Fruit fly (Drosophila melanogaster) Kc167 (cell line): ENCODE data around the gene CG14448.

Experiments
- Myc ChIP-seq: fragments of >200 bp; optimal IDR thresholded peaks from 2 replicates; lab custom pipeline; 2017; ENCODE audit warnings: missing external identifiers
- Sin3A ChIP-seq: fragments of >200 bp; optimal IDR thresholded peaks from 2 replicates; lab custom pipeline; 2018; ENCODE audit warnings: missing external identifiers
- h ChIP-seq: fragments of >200 bp; optimal IDR thresholded peaks from 3 replicates; lab custom pipeline; 2018; ENCODE audit warnings: missing external identifiers
- insv ChIP-seq: fragments of >200 bp; optimal IDR thresholded peaks from 3 replicates; lab custom pipeline; 2018; ENCODE audit warnings: missing external identifiers
- psq ChIP-seq: fragments of >200 bp; optimal IDR thresholded peaks from 2 replicates; lab custom pipeline; 2017; ENCODE audit warnings: missing external identifiers
- ttk ChIP-seq: sonication (Bioruptor generic); optimal IDR thresholded peaks from 2 replicates; lab custom pipeline; 2017; ENCODE audit warnings: missing external identifiers

Gene CG14448

DNA sequence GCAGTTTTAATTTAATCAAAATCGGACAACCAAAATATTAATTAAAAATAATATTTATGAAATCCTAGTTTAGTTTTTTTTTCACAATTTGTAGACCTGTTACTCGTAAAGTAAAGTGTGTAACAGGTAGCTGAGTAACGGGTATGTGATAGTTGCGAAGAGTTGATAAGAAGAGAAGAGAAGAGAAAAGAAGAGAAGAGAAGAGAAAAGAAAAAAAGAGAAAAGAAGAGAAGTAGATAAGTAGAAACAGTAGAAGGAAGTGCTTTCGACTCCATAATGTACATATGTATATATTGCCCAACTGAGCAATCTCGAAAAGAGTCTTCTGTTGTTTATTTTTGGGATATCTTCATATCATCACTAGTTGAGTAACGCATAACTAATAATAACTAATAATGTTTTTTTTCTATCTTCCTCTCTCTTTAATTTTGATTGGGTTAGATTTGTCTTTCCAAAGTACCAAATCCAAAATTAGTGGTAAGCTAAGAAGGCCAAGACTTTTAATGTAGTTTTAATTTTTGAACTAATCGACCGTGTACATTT is at the start of gene CG14448:
Gene CG14448, plus strand, starts transcription at position 493 of the 543 bp plus-strand sequence.
- no peak for TF ChIP-seq ttk (lab: Kevin White, UChicago)
- TF ChIP-seq Sin3A (lab: Kevin White, UChicago): no peak
- TF ChIP-seq insv (lab: Kevin White, UChicago): no peak
- TF ChIP-seq psq (lab: Kevin White, UChicago): no peak
- TF ChIP-seq h: no peak
- no peak for TF ChIP-seq Myc (lab: Kevin White, UChicago)

- TF ChIP-seq insv (lab: Kevin White, UChicago): no peak
- no peak for TF ChIP-seq ttk (lab: Kevin White, UChicago)
- no peak for TF ChIP-seq h
- TF ChIP-seq Myc (lab: Kevin White, UChicago): no peak
- TF ChIP-seq Sin3A (lab: Kevin White, UChicago): no peak
- no peak for TF ChIP-seq psq (lab: Kevin White, UChicago)
Observed at dm6 chr3L:22741389-22742120, 46.7 kb upstream of the CG14448 start, which contains the start of gene CG7369. Gene CG7369, plus strand, starts transcription at chr3L:22741793.

DNA sequence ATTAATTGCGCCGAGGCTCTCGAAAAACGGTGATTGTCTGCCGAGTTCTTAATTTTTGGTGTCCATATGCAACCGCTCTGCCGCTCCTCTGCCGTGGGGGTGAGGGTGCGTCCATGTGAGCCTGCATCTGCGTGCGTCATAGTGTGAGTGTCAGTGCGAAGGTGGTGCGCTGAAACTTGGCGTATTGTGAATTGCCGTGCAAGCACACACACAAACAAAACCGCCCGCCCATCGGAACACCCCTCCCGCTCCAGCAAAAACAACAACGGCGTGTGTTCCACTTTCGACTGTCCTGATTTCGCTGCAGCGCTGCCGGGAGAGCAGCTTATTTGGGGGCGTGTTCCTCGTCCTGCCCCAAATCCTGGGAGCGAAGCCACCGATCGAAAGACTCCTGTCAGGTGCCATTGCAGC is 46.1 kb upstream of the CG14448 start:
- no peak for TF ChIP-seq ttk (lab: Kevin White, UChicago)
- no peak for TF ChIP-seq insv (lab: Kevin White, UChicago)
- no peak for TF ChIP-seq Myc (lab: Kevin White, UChicago)
- TF ChIP-seq h: no peak
- TF ChIP-seq Sin3A (lab: Kevin White, UChicago): no peak
- no peak for TF ChIP-seq psq (lab: Kevin White, UChicago)

- TF ChIP-seq psq (lab: Kevin White, UChicago): no peak
- no peak for TF ChIP-seq Myc (lab: Kevin White, UChicago)
- no peak for TF ChIP-seq h
- TF ChIP-seq ttk (lab: Kevin White, UChicago): no peak
- no peak for TF ChIP-seq Sin3A (lab: Kevin White, UChicago)
- TF ChIP-seq insv (lab: Kevin White, UChicago): no peak
Observed at dm6 chr3L:22742945-22743582, 45.2 kb upstream of the CG14448 start.

DNA sequence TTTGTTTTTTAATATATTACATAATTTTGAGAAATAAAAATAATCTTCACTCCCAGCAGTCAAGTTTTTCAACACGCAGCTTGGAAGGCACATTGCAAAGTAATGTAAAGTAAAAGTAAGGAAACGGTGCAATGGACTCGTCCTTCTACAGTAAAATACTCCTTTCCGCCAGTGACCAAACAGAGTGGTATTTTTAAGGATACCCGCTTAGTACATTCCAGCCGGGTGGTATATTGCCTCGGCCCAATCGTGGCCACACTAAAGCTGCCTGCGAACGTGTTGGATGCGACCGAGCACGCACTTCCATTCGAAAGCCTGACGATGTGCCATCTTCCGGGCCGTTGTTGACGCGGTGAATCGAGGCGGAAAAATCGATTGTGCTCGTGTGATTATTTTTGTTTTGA is 39.1 kb upstream of the CG14448 start, which contains the start of gene SPoCk:
Gene SPoCk, plus strand, starts transcription at position 298 of the 404 bp plus-strand sequence.
- TF ChIP-seq Myc (lab: Kevin White, UChicago): no peak
- TF ChIP-seq Sin3A (lab: Kevin White, UChicago): no peak
- TF ChIP-seq insv (lab: Kevin White, UChicago): no peak
- TF ChIP-seq h: no peak
- no peak for TF ChIP-seq psq (lab: Kevin White, UChicago)
- no peak for TF ChIP-seq ttk (lab: Kevin White, UChicago)

DNA sequence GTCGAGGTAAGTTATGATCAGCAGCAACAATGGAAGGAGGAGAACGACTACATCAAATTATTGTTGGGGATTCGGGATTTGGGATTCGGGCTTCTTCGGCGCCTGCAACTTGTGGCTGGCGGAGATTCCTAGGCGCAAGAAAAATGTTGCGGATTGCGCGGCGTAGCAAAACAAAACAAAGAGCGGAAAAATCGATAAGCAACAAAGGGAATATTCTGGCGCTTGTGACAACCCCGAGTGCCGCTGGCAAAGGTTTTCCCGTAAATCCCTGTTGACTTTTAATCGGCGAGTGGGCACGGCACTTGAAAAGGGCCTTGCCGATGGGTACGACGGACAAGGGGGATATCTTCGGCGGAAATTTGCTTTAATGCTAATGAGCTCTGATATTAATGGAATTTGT is 38.3 kb upstream of the CG14448 start:
- no peak for TF ChIP-seq Sin3A (lab: Kevin White, UChicago)
- TF ChIP-seq Myc (lab: Kevin White, UChicago): no peak
- TF ChIP-seq ttk (lab: Kevin White, UChicago): no peak
- no peak for TF ChIP-seq insv (lab: Kevin White, UChicago)
- no peak for TF ChIP-seq h
- no peak for TF ChIP-seq psq (lab: Kevin White, UChicago)

DNA sequence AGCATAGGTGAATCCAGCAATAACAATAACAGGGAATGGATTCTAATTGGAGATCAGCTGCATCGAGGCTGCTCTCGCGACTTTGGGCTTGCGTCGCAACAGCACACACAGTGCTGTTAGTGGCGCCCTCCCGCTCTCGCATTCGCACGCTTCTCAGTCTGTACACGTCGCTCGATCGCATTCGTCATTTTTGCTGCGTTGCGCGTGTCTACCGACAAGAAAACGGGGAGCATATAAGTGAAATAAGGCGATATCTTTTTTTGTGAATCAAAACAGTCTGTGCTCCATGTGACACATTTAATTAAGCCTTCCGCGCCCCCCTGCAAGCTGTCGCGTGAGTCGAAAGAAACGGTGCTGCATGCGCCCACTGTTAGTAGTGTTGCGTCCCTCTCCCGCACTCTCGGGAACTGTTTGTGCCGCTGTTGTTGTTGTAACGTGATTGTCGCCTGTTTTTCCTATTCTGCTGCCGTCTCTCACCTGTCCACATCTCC is 14.8 kb upstream of the CG14448 start:
- no peak for TF ChIP-seq ttk (lab: Kevin White, UChicago)
- no peak for TF ChIP-seq psq (lab: Kevin White, UChicago)
- no peak for TF ChIP-seq Sin3A (lab: Kevin White, UChicago)
- no peak for TF ChIP-seq Myc (lab: Kevin White, UChicago)
- no peak for TF ChIP-seq h
- no peak for TF ChIP-seq insv (lab: Kevin White, UChicago)

dm6 chr3L:22774479-22774878 is 13.8 kb upstream of the CG14448 start:
- TF ChIP-seq insv (lab: Kevin White, UChicago) (no peak), Sin3A (lab: Kevin White, UChicago) (no peak), psq (lab: Kevin White, UChicago) (no peak), h (no peak), Myc (lab: Kevin White, UChicago) (no peak), ttk (lab: Kevin White, UChicago) (no peak)

- no peak for TF ChIP-seq Sin3A (lab: Kevin White, UChicago)
- no peak for TF ChIP-seq h
- TF ChIP-seq Myc (lab: Kevin White, UChicago): no peak
- TF ChIP-seq insv (lab: Kevin White, UChicago): no peak
- TF ChIP-seq psq (lab: Kevin White, UChicago): no peak
- no peak for TF ChIP-seq ttk (lab: Kevin White, UChicago)
Observed at dm6 chr3L:22791622-22792021, 3.4 kb downstream of the CG14448 start.

- no peak for TF ChIP-seq psq (lab: Kevin White, UChicago)
- TF ChIP-seq ttk (lab: Kevin White, UChicago): no peak
- no peak for TF ChIP-seq Myc (lab: Kevin White, UChicago)
- TF ChIP-seq h: no peak
- TF ChIP-seq Sin3A (lab: Kevin White, UChicago): no peak
- no peak for TF ChIP-seq insv (lab: Kevin White, UChicago)
Observed at dm6 chr3L:22795604-22796003, 7.4 kb downstream of the CG14448 start.

DNA sequence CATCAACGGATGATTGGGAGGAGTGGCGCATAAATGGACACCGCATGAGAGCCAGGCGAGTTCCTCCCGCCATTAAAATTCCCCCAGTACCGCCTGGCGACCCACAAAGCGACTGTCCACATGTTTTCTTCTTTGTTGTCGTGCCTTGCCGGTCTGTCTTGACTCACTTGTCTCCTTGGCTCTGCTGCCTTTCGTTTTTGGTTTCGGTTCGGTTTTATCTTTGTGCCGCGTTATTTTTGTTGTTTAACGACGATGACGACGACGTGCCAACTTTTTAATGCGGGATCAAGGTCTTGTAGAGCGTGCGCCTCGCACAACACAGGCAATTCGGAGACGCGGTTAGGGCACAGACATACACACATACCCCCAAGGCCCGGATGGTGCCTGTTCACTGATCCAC is 13.7 kb downstream of the CG14448 start:
- no peak for TF ChIP-seq insv (lab: Kevin White, UChicago)
- no peak for TF ChIP-seq h
- TF ChIP-seq psq (lab: Kevin White, UChicago): no peak
- no peak for TF ChIP-seq Myc (lab: Kevin White, UChicago)
- TF ChIP-seq ttk (lab: Kevin White, UChicago): no peak
- TF ChIP-seq Sin3A (lab: Kevin White, UChicago): no peak
